Worm (Caenorhabditis elegans): ENCODE data around the gene msp-64.

DNA sequence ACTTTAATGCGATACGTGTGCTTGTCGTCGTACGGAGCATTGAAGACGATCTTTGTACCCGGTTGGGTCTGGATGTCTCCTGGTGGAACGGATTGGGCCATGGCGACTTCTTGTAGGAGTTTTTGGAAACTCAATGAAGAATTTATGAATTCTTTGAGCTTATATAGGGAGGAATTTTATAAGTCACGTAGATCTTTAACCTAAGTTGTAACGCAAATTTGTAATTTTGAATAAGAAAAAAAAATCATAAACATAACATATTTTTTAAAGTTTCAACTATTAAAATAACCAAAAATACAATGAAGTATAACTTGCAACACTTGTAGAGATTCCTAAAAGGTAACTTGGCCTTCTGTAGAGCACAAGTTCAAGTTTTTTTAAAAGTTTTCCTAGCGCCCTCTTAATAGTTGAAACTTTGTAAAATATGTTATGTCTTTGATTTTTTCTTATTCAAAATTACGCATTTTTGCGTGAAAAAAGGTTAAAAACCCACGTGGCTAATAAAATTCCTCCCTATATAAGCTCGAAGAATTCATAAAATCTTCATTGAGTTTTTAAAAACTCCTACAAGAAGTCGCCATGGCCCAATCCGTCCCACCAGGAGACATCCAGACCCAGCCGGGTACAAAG, 12.7 kb downstream of the msp-64 start, which contains the start of the genes msp-63 and msp-142:
- no peak for TF ChIP-seq dao-5 (tag; optimal IDR thresholded peaks at IDR 0.05)
- TF ChIP-seq him-1 (tag; optimal IDR thresholded peaks at IDR 0.05): no peak

All from whole organism, L4/young adult.